Worm (Caenorhabditis elegans) whole organism, young adult: Measurements from ENCODE around the gene str-217.

Experiments used
- D2030.7 ChIP-seq: fragments of 200-800 bp; sonication (Bioruptor generic); IDR thresholded peaks from 2 replicates; pipeline ENCODE4 v1.3.6; 2022; ENCODE audit warnings: missing genetic modification reagents, missing genetic modification characterization, missing compliant biosample characterization
- F23B12.7 ChIP-seq: sonication (generic microtip); optimal IDR thresholded peaks from 2 replicates; lab custom pipeline; 2017; ENCODE audit warnings: missing genetic modification characterization, mild to moderate bottlenecking, missing compliant biosample characterization, antibody characterized with exemption, moderate library complexity; ENCODE audit not compliant: insufficient read depth
- F33H1.4 ChIP-seq: fragments of 200-800 bp; sonication (Bioruptor generic); IDR thresholded peaks from 2 replicates; pipeline ENCODE4 v1.3.6; 2022; ENCODE audit warnings: missing genetic modification reagents, missing genetic modification characterization, missing compliant biosample characterization
- F37B4.10 ChIP-seq: fragments of 200-800 bp; sonication (Bioruptor generic); IDR thresholded peaks from 2 replicates; pipeline ENCODE4 v1.3.6; 2022; ENCODE audit warnings: missing genetic modification characterization, missing compliant biosample characterization
- F39B2.1 ChIP-seq: fragments of 200-800 bp; sonication (Bioruptor generic); IDR thresholded peaks from 2 replicates; pipeline ENCODE4 v1.3.6; 2022; ENCODE audit warnings: missing genetic modification reagents, missing genetic modification characterization, missing compliant biosample characterization
- F55B11.4 ChIP-seq: sonication (generic microtip); optimal IDR thresholded peaks from 2 replicates; lab custom pipeline; 2016; ENCODE audit warnings: missing compliant biosample characterization, missing genetic modification characterization, borderline replicate concordance; ENCODE audit not compliant: insufficient read depth
- Y53F4B.3 ChIP-seq: fragments of 200-800 bp; sonication (Bioruptor generic); IDR thresholded peaks from 2 replicates; pipeline ENCODE4 v1.3.6; 2022; ENCODE audit warnings: missing genetic modification reagents, missing genetic modification characterization, missing compliant biosample characterization
- Y53G8AR.9 ChIP-seq: fragments of 200-800 bp; sonication (Bioruptor generic); conservative IDR thresholded peaks from 2 replicates; pipeline ENCODE4 v1.3.6; 2022; ENCODE audit warnings: missing genetic modification reagents, missing genetic modification characterization, missing compliant biosample characterization
- ama-1 ChIP-seq, 3 experiments: fragments of 150-350 bp in 1 of 3; sonication (generic microtip) in 2 of 3; optimal IDR thresholded peaks; 2 replicates each; lab custom pipeline; 2014 to 2018; ENCODE audit warnings: missing biosample characterization in 2 of 3, missing genetic modification characterization in 2 of 3, missing genetic modification reagents in 2 of 3
- atf-7 ChIP-seq: sonication (generic microtip); optimal IDR thresholded peaks from 2 replicates; lab custom pipeline; 2017; ENCODE audit warnings: mild to moderate bottlenecking, missing genetic modification characterization, missing compliant biosample characterization
- attf-3 ChIP-seq: fragments of 200-800 bp; sonication (Bioruptor generic); conservative IDR thresholded peaks from 2 replicates; pipeline ENCODE4 v1.3.6; 2022; ENCODE audit warnings: missing genetic modification reagents, missing genetic modification characterization, missing compliant biosample characterization
- attf-5 ChIP-seq: fragments of 200-800 bp; sonication (Bioruptor generic); optimal IDR thresholded peaks from 2 replicates; lab custom pipeline; 2018; ENCODE audit warnings: mild to moderate bottlenecking, missing genetic modification characterization, missing compliant biosample characterization
- attf-6 ChIP-seq: fragments of 200-800 bp; sonication (Bioruptor generic); IDR thresholded peaks from 2 replicates; pipeline ENCODE4 v1.3.6; 2022; ENCODE audit warnings: missing genetic modification reagents, missing genetic modification characterization, missing compliant biosample characterization
- ccch-3 ChIP-seq: fragments of 200-800 bp; sonication (Bioruptor generic); optimal IDR thresholded peaks from 2 replicates; lab custom pipeline; 2018; ENCODE audit warnings: mild to moderate bottlenecking, missing genetic modification characterization, missing compliant biosample characterization
- cebp-1 ChIP-seq, 2 experiments: fragments of 200-800 bp in 1 of 2; sonication (Bioruptor generic) in 1 of 2; sonication (generic microtip) in 1 of 2; IDR thresholded peaks in 1 of 2; optimal IDR thresholded peaks in 1 of 2; 2 replicates each; pipeline versions ENCODE4 v1.3.6 to Lab custom; 2017 to 2022; ENCODE audit warnings: missing compliant biosample characterization in 2 of 2, missing genetic modification characterization in 2 of 2, mild to moderate bottlenecking in 1 of 2, missing genetic modification reagents in 1 of 2, moderate library complexity in 1 of 2
- ceh-100 ChIP-seq: fragments of 200-800 bp; sonication (Bioruptor generic); IDR thresholded peaks from 2 replicates; pipeline ENCODE4 v1.3.6; 2022; ENCODE audit warnings: missing genetic modification reagents, missing genetic modification characterization, missing compliant biosample characterization
- ceh-91 ChIP-seq: fragments of 200-800 bp; sonication (Bioruptor generic); IDR thresholded peaks from 2 replicates; pipeline ENCODE4 v1.3.6; 2022; ENCODE audit warnings: missing genetic modification reagents, missing genetic modification characterization, missing compliant biosample characterization
- dpl-1 ChIP-seq: fragments of 150-350 bp; optimal IDR thresholded peaks from 2 replicates; lab custom pipeline; 2014; ENCODE audit warnings: missing biosample characterization, missing genetic modification reagents, missing genetic modification characterization
- ekl-4 ChIP-seq: fragments of 200-800 bp; sonication (Bioruptor generic); IDR thresholded peaks from 2 replicates; pipeline ENCODE4 v1.3.6; 2022; ENCODE audit warnings: missing genetic modification reagents, missing genetic modification characterization, missing compliant biosample characterization
- hmg-20 ChIP-seq: fragments of 200-800 bp; sonication (Bioruptor generic); IDR thresholded peaks from 2 replicates; pipeline ENCODE4 v1.3.6; 2022; ENCODE audit warnings: missing genetic modification reagents, missing genetic modification characterization, missing compliant biosample characterization
- hsf-1 ChIP-seq: fragments of 200-800 bp; sonication (Bioruptor generic); IDR thresholded peaks from 2 replicates; pipeline ENCODE4 v1.3.6; 2022; ENCODE audit warnings: missing genetic modification reagents, missing genetic modification characterization, missing compliant biosample characterization
- lag-1 ChIP-seq: fragments of 200-800 bp; sonication (Bioruptor generic); IDR thresholded peaks from 2 replicates; pipeline ENCODE4 v1.3.6; 2022; ENCODE audit warnings: missing genetic modification reagents, missing genetic modification characterization, missing compliant biosample characterization
- lin-35 ChIP-seq, 3 experiments: fragments of 150-350 bp in 2 of 3; sonication (generic microtip) in 1 of 3; optimal IDR thresholded peaks; 2 replicates each; lab custom pipeline; 2014 to 2018; ENCODE audit warnings: missing biosample characterization in 3 of 3, missing genetic modification characterization in 3 of 3, missing genetic modification reagents in 3 of 3
- lin-40 ChIP-seq: sonication (generic microtip); optimal IDR thresholded peaks from 2 replicates; lab custom pipeline; 2016; ENCODE audit warnings: missing genetic modification characterization, mild to moderate bottlenecking, missing compliant biosample characterization, missing genotype, missing genetic modification reagents
- madf-10 ChIP-seq: sonication (generic microtip); optimal IDR thresholded peaks from 2 replicates; lab custom pipeline; 2016; ENCODE audit warnings: mild to moderate bottlenecking, missing genetic modification characterization, missing compliant biosample characterization
- madf-6 ChIP-seq: fragments of 200-800 bp; sonication (Bioruptor generic); IDR thresholded peaks from 2 replicates; pipeline ENCODE4 v1.3.6; 2022; ENCODE audit warnings: missing genetic modification reagents, missing genetic modification characterization, missing compliant biosample characterization
- madf-8 ChIP-seq: fragments of 200-800 bp; sonication (Bioruptor generic); conservative IDR thresholded peaks from 2 replicates; pipeline ENCODE4 v1.3.6; 2022; ENCODE audit warnings: missing genetic modification reagents, missing genetic modification characterization, missing compliant biosample characterization
- mcd-1 ChIP-seq: fragments of 200-800 bp; sonication (Bioruptor generic); IDR thresholded peaks from 2 replicates; pipeline ENCODE4 v1.3.6; 2022; ENCODE audit warnings: missing genetic modification reagents, missing genetic modification characterization, missing compliant biosample characterization
- mel-28 ChIP-seq: sonication (generic microtip); optimal IDR thresholded peaks from 2 replicates; lab custom pipeline; 2016; ENCODE audit warnings: borderline replicate concordance, mild to moderate bottlenecking, missing genetic modification characterization, missing compliant biosample characterization
- mes-4 ChIP-seq: sonication (generic microtip); optimal IDR thresholded peaks from 2 replicates; lab custom pipeline; 2016; ENCODE audit warnings: missing genotype, missing genetic modification characterization, missing compliant biosample characterization
- nhr-179 ChIP-seq: sonication (generic microtip); optimal IDR thresholded peaks from 2 replicates; lab custom pipeline; 2016; ENCODE audit warnings: mild to moderate bottlenecking, missing genetic modification characterization, missing compliant biosample characterization
- pha-4 ChIP-seq: fragments of 150-350 bp; sonication (generic microtip); optimal IDR thresholded peaks from 2 replicates; lab custom pipeline; 2014; ENCODE audit warnings: missing biosample characterization, missing genetic modification reagents, missing genetic modification characterization
- repo-1 ChIP-seq: sonication (generic microtip); optimal IDR thresholded peaks from 2 replicates; lab custom pipeline; 2017; ENCODE audit warnings: mild to moderate bottlenecking, missing genetic modification characterization, missing compliant biosample characterization
- rpc-1 ChIP-seq, 2 experiments: fragments of 150-350 bp in 1 of 2; sonication (generic microtip) in 1 of 2; optimal IDR thresholded peaks; 2 replicates each; lab custom pipeline; 2014 to 2018; ENCODE audit warnings: missing biosample characterization in 1 of 2, missing genetic modification characterization in 1 of 2, missing genetic modification reagents in 1 of 2, missing genotype in 1 of 2
- sdz-38 ChIP-seq: sonication (generic microtip); optimal IDR thresholded peaks from 2 replicates; lab custom pipeline; 2016; ENCODE audit warnings: missing genotype, missing genetic modification characterization, missing compliant biosample characterization
- snpc-1.1 ChIP-seq: sonication (generic microtip); optimal IDR thresholded peaks from 2 replicates; lab custom pipeline; 2017; ENCODE audit warnings: missing genetic modification characterization, mild to moderate bottlenecking, missing compliant biosample characterization, antibody characterized with exemption, moderate library complexity, missing genotype, missing genetic modification reagents; ENCODE audit not compliant: insufficient read depth
- snpc-1.3 ChIP-seq: sonication (generic microtip); optimal IDR thresholded peaks from 2 replicates; lab custom pipeline; 2017; ENCODE audit warnings: missing genetic modification characterization, mild to moderate bottlenecking, missing compliant biosample characterization, antibody characterized with exemption, moderate library complexity, missing genotype, missing genetic modification reagents; ENCODE audit not compliant: insufficient read depth
- snpc-3.4 ChIP-seq: sonication (generic microtip); optimal IDR thresholded peaks from 2 replicates; lab custom pipeline; 2017; ENCODE audit warnings: missing genetic modification characterization, mild to moderate bottlenecking, missing compliant biosample characterization, antibody characterized with exemption, moderate library complexity, missing genotype, missing genetic modification reagents
- snpc-4 ChIP-seq, 5 experiments: fragments of 150-350 bp in 1 of 5; sonication (generic microtip) in 4 of 5; optimal IDR thresholded peaks; 2 replicates each; lab custom pipeline; 2014 to 2018; ENCODE audit warnings: missing genetic modification characterization in 5 of 5, missing biosample characterization in 3 of 5, antibody characterized with exemption in 2 of 5, mild to moderate bottlenecking in 2 of 5, missing compliant biosample characterization in 2 of 5, missing genotype in 2 of 5, moderate library complexity in 2 of 5, missing genetic modification reagents in 1 of 5
- sptf-2 ChIP-seq: fragments of 200-800 bp; sonication (Bioruptor generic); optimal IDR thresholded peaks from 2 replicates; lab custom pipeline; 2018; ENCODE audit warnings: mild to moderate bottlenecking, missing genetic modification characterization, missing compliant biosample characterization
- ztf-22 ChIP-seq: fragments of 200-800 bp; sonication (Bioruptor generic); optimal IDR thresholded peaks from 2 replicates; lab custom pipeline; 2018; ENCODE audit warnings: mild to moderate bottlenecking, missing genetic modification characterization, moderate library complexity, missing compliant biosample characterization
- ztf-28 ChIP-seq: fragments of 200-800 bp; sonication (Bioruptor generic); IDR thresholded peaks from 2 replicates; pipeline ENCODE4 v1.3.6; 2022; ENCODE audit warnings: missing genetic modification reagents, missing genetic modification characterization, missing compliant biosample characterization

Gene str-217

ce11 chrV:16966636-16967035 lies 33.5 kb downstream of the str-217 start, which contains the start of gene fbxa-90:
Gene fbxa-90 (plus strand): TSS chrV:16966814.
- TF ChIP-seq lin-35 (GFP tag; optimal IDR thresholded peaks at IDR 0.05; lab: Kevin White, UChicago) = no peak
- no peak for TF ChIP-seq atf-7 (tag; lab: Kevin White, UChicago)
- TF ChIP-seq mel-28 (tag; lab: Kevin White, UChicago) = no peak
- no peak for TF ChIP-seq ekl-4 (GFP tag; lab: Robert Waterston, UW)
- no peak for TF ChIP-seq lin-40 (tag; lab: Kevin White, UChicago)
- peak; percentile 52; the same call in 1 of the 2 replicates for TF ChIP-seq cebp-1 (GFP tag; IDR thresholded peaks at IDR 0.05; lab: Robert Waterston, UW)
- no peak for TF ChIP-seq cebp-1 (tag; optimal IDR thresholded peaks at IDR 0.05; lab: Kevin White, UChicago)
- TF ChIP-seq ceh-100 (GFP tag; lab: Robert Waterston, UW) = no peak
- no peak for TF ChIP-seq pha-4 (tag; lab: Kevin White, UChicago)
- TF ChIP-seq attf-5 (GFP tag; lab: Kevin White, UChicago) = peak; percentile 67
- no peak for TF ChIP-seq snpc-4 (GFP tag; optimal IDR thresholded peaks at IDR 0.05; lab: Kevin White, UChicago)
- peak in 1 of 4 experiments; percentile 27 for TF ChIP-seq snpc-4 (tag; optimal IDR thresholded peaks at IDR 0.05; lab: Kevin White, UChicago)
- TF ChIP-seq ceh-91 (GFP tag; lab: Robert Waterston, UW) = no peak
- no peak for TF ChIP-seq madf-6 (GFP tag; lab: Robert Waterston, UW)
- no peak for TF ChIP-seq dpl-1 (GFP tag; lab: Kevin White, UChicago)
- TF ChIP-seq attf-6 (GFP tag; lab: Robert Waterston, UW) = no peak
- no peak for TF ChIP-seq Y53F4B.3 (GFP tag; lab: Robert Waterston, UW)
- TF ChIP-seq D2030.7 (GFP tag; lab: Robert Waterston, UW) = no peak

- TF ChIP-seq ztf-28 (no peak), snpc-1.3 (tag; lab: Kevin White, UChicago) (peak; percentile 49), madf-10 (peak; percentile 20), hmg-20 (GFP tag; lab: Robert Waterston, UW) (no peak), ccch-3 (GFP tag; lab: Kevin White, UChicago) (no peak), F39B2.1 (GFP tag; lab: Robert Waterston, UW) (no peak), lin-35 (GFP tag; optimal IDR thresholded peaks at IDR 0.05; lab: Kevin White, UChicago) (peak; percentile 79 to 97 (median 83)), snpc-3.4 (peak; percentile 72), snpc-1.1 (tag; lab: Kevin White, UChicago) (peak; percentile 86), Y53G8AR.9 (GFP tag; lab: Robert Waterston, UW) (peak; percentile 72; the same call in 1 of the 2 replicates), hsf-1 (0 out of 2 replicates have a peak, but pooled peaks have one; percentile 51), madf-8 (GFP tag; lab: Robert Waterston, UW) (peak; percentile 35), F23B12.7 (tag; lab: Kevin White, UChicago) (peak; percentile 11), repo-1 (tag; lab: Kevin White, UChicago) (no peak), sdz-38 (no peak), rpc-1 (optimal IDR thresholded peaks at IDR 0.05; lab: Kevin White, UChicago) (no peak), rpc-1 (tag; optimal IDR thresholded peaks at IDR 0.05; lab: Kevin White, UChicago) (no peak), mes-4 (no peak), lag-1 (no peak), ama-1 (optimal IDR thresholded peaks at IDR 0.05; lab: Kevin White, UChicago) (no peak), ama-1 (GFP tag; optimal IDR thresholded peaks at IDR 0.05; lab: Kevin White, UChicago) (no peak), nhr-179 (tag; lab: Kevin White, UChicago) (no peak), ekl-4 (GFP tag; lab: Robert Waterston, UW) (peak; percentile 83), F37B4.10 (GFP tag; lab: Robert Waterston, UW) (no peak), F55B11.4 (tag; lab: Kevin White, UChicago) (no peak), D2030.7 (GFP tag; lab: Robert Waterston, UW) (peak; percentile 85), F33H1.4 (0 out of 2 replicates have a peak, but pooled peaks have one; percentile 35), ztf-22 (no peak), Y53F4B.3 (GFP tag; lab: Robert Waterston, UW) (0 out of 2 replicates have a peak, but pooled peaks have one; percentile 38), cebp-1 (GFP tag; IDR thresholded peaks at IDR 0.05; lab: Robert Waterston, UW) (peak; percentile 47), cebp-1 (tag; optimal IDR thresholded peaks at IDR 0.05; lab: Kevin White, UChicago) (peak; percentile 89), attf-3 (no peak), sptf-2 (GFP tag; lab: Kevin White, UChicago) (no peak), mcd-1 (GFP tag; lab: Robert Waterston, UW) (peak; percentile 99)
Observed at ce11 chrV:16965655-16966054, 34.4 kb downstream of the str-217 start, which contains the start of gene efl-1. Gene efl-1 (minus strand): TSS chrV:16965675.
